Fruit fly (Drosophila melanogaster) whole organism, prepupa: ENCODE measurements around the gene dpr6.
A peak's percentile ranks its signal among the peaks of the same experiment; 100 is the strongest.

Source experiments
- CG10631 ChIP-seq: fragments of 200-800 bp; sonication (Bioruptor generic); optimal IDR thresholded peaks from 2 replicates; lab custom pipeline; 2016; ENCODE audit warnings: missing biosample characterization, missing genetic modification characterization
- CG11294 ChIP-seq: fragments of 200-800 bp; sonication (Bioruptor generic); IDR thresholded peaks from 2 replicates; pipeline ENCODE4 v1.3.6; 2022; ENCODE audit warnings: missing biosample characterization, missing genetic modification characterization
- CG11902 ChIP-seq: fragments of 200-800 bp; sonication (Bioruptor generic); optimal IDR thresholded peaks from 3 replicates; lab custom pipeline; 2016; ENCODE audit warnings: missing biosample characterization, missing genetic modification characterization
- CG15336 ChIP-seq: fragments of 200-800 bp; sonication (Bioruptor generic); IDR thresholded peaks from 2 replicates; pipeline ENCODE4 v1.3.6; 2022; ENCODE audit warnings: missing biosample characterization, missing genetic modification characterization
- CG1621 ChIP-seq: fragments of 200-800 bp; sonication (Bioruptor generic); optimal IDR thresholded peaks from 3 replicates; lab custom pipeline; 2018; ENCODE audit warnings: missing biosample characterization, mild to moderate bottlenecking, missing genetic modification characterization
- CG3032 ChIP-seq: fragments of 200-800 bp; optimal IDR thresholded peaks from 2 replicates; lab custom pipeline; 2019; ENCODE audit warnings: missing biosample characterization, mild to moderate bottlenecking, missing genetic modification characterization, moderate library complexity
- CG6163 ChIP-seq: fragments of 200-800 bp; sonication (Bioruptor generic); IDR thresholded peaks from 3 replicates; pipeline ENCODE4 v1.3.6; 2022; ENCODE audit warnings: missing biosample characterization, missing genetic modification characterization
- CG6808 ChIP-seq: fragments of 200-800 bp; sonication (Bioruptor generic); optimal IDR thresholded peaks from 3 replicates; lab custom pipeline; 2017; ENCODE audit warnings: missing biosample characterization, missing genetic modification characterization, mild to moderate bottlenecking, moderate library complexity, missing genetic modification reagents
- CG6854 ChIP-seq: fragments of 200-800 bp; sonication (Bioruptor generic); optimal IDR thresholded peaks from 2 replicates; lab custom pipeline; 2017; ENCODE audit warnings: missing biosample characterization, mild to moderate bottlenecking, missing genetic modification characterization
- CG8119 ChIP-seq: fragments of 200-800 bp; sonication (Bioruptor generic); IDR thresholded peaks from 3 replicates; pipeline ENCODE4 v1.3.6; 2022; ENCODE audit warnings: missing biosample characterization, missing genetic modification characterization
- CG8319 ChIP-seq: fragments of 200-800 bp; sonication (Bioruptor generic); optimal IDR thresholded peaks from 3 replicates; lab custom pipeline; 2016; ENCODE audit warnings: missing biosample characterization, missing genetic modification characterization
- Eip75B ChIP-seq: fragments of 200-800 bp; sonication (Bioruptor generic); optimal IDR thresholded peaks from 3 replicates; lab custom pipeline; 2016; ENCODE audit warnings: missing biosample characterization, missing genetic modification characterization
- Eip78C ChIP-seq: fragments of 200-800 bp; sonication (Bioruptor generic); peaks from one replicate; lab custom pipeline; 2016; ENCODE audit warnings: missing biosample characterization, missing genetic modification characterization
- Ets21C ChIP-seq: fragments of 200-800 bp; sonication (Bioruptor generic); optimal IDR thresholded peaks from 3 replicates; lab custom pipeline; 2016; ENCODE audit warnings: missing biosample characterization, missing genetic modification characterization
- Ets96B ChIP-seq: fragments of 200-800 bp; optimal IDR thresholded peaks from 2 replicates; lab custom pipeline; 2019; ENCODE audit warnings: missing biosample characterization, mild to moderate bottlenecking, missing genetic modification characterization, moderate library complexity
- Hr38 ChIP-seq: sonication (Bioruptor generic); optimal IDR thresholded peaks from 2 replicates; lab custom pipeline; 2016; ENCODE audit warnings: missing biosample characterization, missing genetic modification characterization
- Hr39 ChIP-seq: fragments of 200-800 bp; sonication (Bioruptor generic); optimal IDR thresholded peaks from 2 replicates; lab custom pipeline; 2016; ENCODE audit warnings: missing biosample characterization, missing genetic modification characterization
- Hr4 ChIP-seq: fragments of 200-800 bp; sonication (Bioruptor generic); optimal IDR thresholded peaks from 3 replicates; lab custom pipeline; 2016; ENCODE audit warnings: missing biosample characterization, missing genetic modification characterization
- Lpt ChIP-seq: fragments of 200-800 bp; sonication (Bioruptor generic); optimal IDR thresholded peaks from 3 replicates; lab custom pipeline; 2016; ENCODE audit warnings: missing biosample characterization, missing genetic modification characterization
- Smox ChIP-seq: fragments of 200-800 bp; sonication (Bioruptor generic); optimal IDR thresholded peaks from 3 replicates; lab custom pipeline; 2016; ENCODE audit warnings: missing biosample characterization, missing genetic modification characterization
- Sox14 ChIP-seq: fragments of 200-800 bp; sonication (Bioruptor generic); optimal IDR thresholded peaks from 3 replicates; lab custom pipeline; 2016; ENCODE audit warnings: missing biosample characterization, missing genetic modification characterization
- Sox15 ChIP-seq: fragments of 200-800 bp; sonication (Bioruptor generic); optimal IDR thresholded peaks from 3 replicates; lab custom pipeline; 2016; ENCODE audit warnings: missing biosample characterization, missing genetic modification characterization
- cyc ChIP-seq: fragments of 200-800 bp; sonication (Bioruptor generic); optimal IDR thresholded peaks from 3 replicates; lab custom pipeline; 2016; ENCODE audit warnings: missing biosample characterization, missing genetic modification characterization
- dsx ChIP-seq: fragments of 200-800 bp; optimal IDR thresholded peaks from 3 replicates; lab custom pipeline; 2019; ENCODE audit warnings: missing biosample characterization, mild to moderate bottlenecking, missing genetic modification characterization, moderate library complexity; ENCODE audit not compliant: poor library complexity, severe bottlenecking
- eg ChIP-seq: fragments of 200-800 bp; sonication (Bioruptor generic); IDR thresholded peaks from 3 replicates; pipeline ENCODE4 v1.3.6; 2022; ENCODE audit warnings: missing biosample characterization, missing genetic modification characterization
- esn ChIP-seq: fragments of 200-800 bp; sonication (Bioruptor generic); optimal IDR thresholded peaks from 2 replicates; lab custom pipeline; 2016; ENCODE audit warnings: missing biosample characterization, mild to moderate bottlenecking, missing genetic modification characterization, moderate library complexity
- fd59A ChIP-seq: fragments of 200-800 bp; sonication (Bioruptor generic); optimal IDR thresholded peaks from 2 replicates; lab custom pipeline; 2017; ENCODE audit warnings: missing biosample characterization, mild to moderate bottlenecking, missing genetic modification characterization, missing genetic modification reagents
- net ChIP-seq: fragments of 200-800 bp; sonication (Bioruptor generic); optimal IDR thresholded peaks from 3 replicates; lab custom pipeline; 2016; ENCODE audit warnings: missing biosample characterization, missing genetic modification characterization
- pdm3 ChIP-seq: fragments of 200-800 bp; sonication (Bioruptor generic); optimal IDR thresholded peaks from 3 replicates; lab custom pipeline; 2016; ENCODE audit warnings: missing biosample characterization, missing genetic modification characterization
- salr ChIP-seq, 2 experiments: fragments of 200-800 bp; sonication (Bioruptor generic); optimal IDR thresholded peaks; 3 replicates each; lab custom pipeline; 2016 to 2018; ENCODE audit warnings: missing biosample characterization in 2 of 2, missing genetic modification characterization in 2 of 2, mild to moderate bottlenecking in 1 of 2
- spab ChIP-seq: fragments of 200-800 bp; sonication (Bioruptor generic); optimal IDR thresholded peaks from 2 replicates; lab custom pipeline; 2017; ENCODE audit warnings: missing biosample characterization, mild to moderate bottlenecking, missing genetic modification characterization, missing genetic modification reagents
- svp ChIP-seq: fragments of 200-800 bp; sonication (Bioruptor generic); peaks from one replicate; lab custom pipeline; 2016; ENCODE audit warnings: missing biosample characterization, missing genetic modification characterization

dpr6 gene

dm6 chr3L:9974172-9974896 is at the start of gene dpr6:
TSS of gene dpr6 (plus strand) at chr3L:9974651.
- TF ChIP-seq net (GFP tag; lab: Kevin White, UChicago) = no peak
- peak; percentile 7 for TF ChIP-seq svp (GFP tag; lab: Kevin White, UChicago)
- no peak for TF ChIP-seq CG1621 (tag; lab: Kevin White, UChicago)
- no peak for TF ChIP-seq pdm3 (GFP tag; lab: Kevin White, UChicago)
- no peak for TF ChIP-seq CG6163 (GFP tag; lab: Robert Waterston, UW)
- no peak for TF ChIP-seq salr (GFP tag; optimal IDR thresholded peaks at IDR 0.05; lab: Kevin White, UChicago)
- TF ChIP-seq CG11902 = no peak
- no peak for TF ChIP-seq Hr38 (GFP tag; lab: Kevin White, UChicago)

dm6 chr3L:9927169-9927568 is 47.3 kb upstream of the dpr6 start:
- no peak for TF ChIP-seq CG6854 (GFP tag; lab: Kevin White, UChicago)
- no peak for TF ChIP-seq Ets21C (GFP tag; lab: Kevin White, UChicago)
- no peak for TF ChIP-seq CG8119 (GFP tag; lab: Robert Waterston, UW)
- TF ChIP-seq Smox (GFP tag; lab: Kevin White, UChicago) = no peak
- TF ChIP-seq salr (GFP tag; optimal IDR thresholded peaks at IDR 0.05; lab: Kevin White, UChicago) = no peak

dm6 chr3L:9968267-9968721 is 6.2 kb upstream of the dpr6 start, which contains the start of the genes CG6685 and Dronc:
TSS of gene CG6685 (minus strand) at chr3L:9968317.
TSS of gene Dronc (plus strand) at chr3L:9968479.
- TF ChIP-seq svp (GFP tag; lab: Kevin White, UChicago) = peak; percentile 99
- peak; percentile 35 for TF ChIP-seq Eip78C (GFP tag; lab: Kevin White, UChicago)
- TF ChIP-seq fd59A (GFP tag; lab: Kevin White, UChicago) = no peak
- TF ChIP-seq CG6808 = no peak
- peak; percentile 99 for TF ChIP-seq CG1621 (tag; lab: Kevin White, UChicago)
- peak; percentile 92 for TF ChIP-seq Sox14

- TF ChIP-seq CG8319 (GFP tag; lab: Kevin White, UChicago) = no peak
- TF ChIP-seq CG15336 (GFP tag; lab: Robert Waterston, UW) = no peak
- TF ChIP-seq eg = no peak
- no peak for TF ChIP-seq Lpt (GFP tag; lab: Kevin White, UChicago)
- TF ChIP-seq Ets96B (tag; lab: Kevin White, UChicago) = no peak
- no peak for TF ChIP-seq Sox15
- TF ChIP-seq CG3032 = no peak
- no peak for TF ChIP-seq CG10631 (GFP tag; lab: Kevin White, UChicago)
- TF ChIP-seq CG11294 (GFP tag; lab: Robert Waterston, UW) = no peak
- TF ChIP-seq CG6854 (GFP tag; lab: Kevin White, UChicago) = no peak
- no peak for TF ChIP-seq Hr38 (GFP tag; lab: Kevin White, UChicago)
- TF ChIP-seq Hr4 (GFP tag; lab: Kevin White, UChicago) = no peak
- TF ChIP-seq dsx (GFP tag; lab: Kevin White, UChicago) = no peak
- no peak for TF ChIP-seq spab (GFP tag; lab: Kevin White, UChicago)
- no peak for TF ChIP-seq salr (GFP tag; optimal IDR thresholded peaks at IDR 0.05; lab: Kevin White, UChicago)
- no peak for TF ChIP-seq Eip75B (GFP tag; lab: Kevin White, UChicago)
- no peak for TF ChIP-seq Hr39
- TF ChIP-seq cyc = no peak
- no peak for TF ChIP-seq esn
Measured at dm6 chr3L:9969158-9969557, 5.3 kb upstream of the dpr6 start.
